Worm (Caenorhabditis elegans) whole organism, L4/young adult: ENCODE data around the gene sru-40.

Experiments
- W03F9.2 ChIP-seq: fragments of 150-350 bp; optimal IDR thresholded peaks from 2 replicates; lab custom pipeline; 2014; ENCODE audit warnings: missing biosample characterization, missing genetic modification characterization
- dao-5 ChIP-seq: sonication (generic microtip); optimal IDR thresholded peaks from 2 replicates; lab custom pipeline; 2016; ENCODE audit warnings: missing genotype, missing genetic modification characterization, moderate library complexity, missing compliant biosample characterization
- him-1 ChIP-seq: sonication (generic microtip); optimal IDR thresholded peaks from 2 replicates; lab custom pipeline; 2016; ENCODE audit warnings: missing genotype, missing genetic modification reagents, missing genetic modification characterization, missing compliant biosample characterization

ce11 chrV:9821724-9822123, 12.1 kb downstream of the sru-40 start, which contains the start of gene str-193:
- TF ChIP-seq W03F9.2 (tag; lab: Kevin White, UChicago): no peak
- no peak for TF ChIP-seq dao-5 (tag; lab: Kevin White, UChicago)
- TF ChIP-seq him-1 (tag; lab: Kevin White, UChicago): no peak
